Worm (Caenorhabditis elegans): ENCODE results near the gene F25E5.9.

DNA sequence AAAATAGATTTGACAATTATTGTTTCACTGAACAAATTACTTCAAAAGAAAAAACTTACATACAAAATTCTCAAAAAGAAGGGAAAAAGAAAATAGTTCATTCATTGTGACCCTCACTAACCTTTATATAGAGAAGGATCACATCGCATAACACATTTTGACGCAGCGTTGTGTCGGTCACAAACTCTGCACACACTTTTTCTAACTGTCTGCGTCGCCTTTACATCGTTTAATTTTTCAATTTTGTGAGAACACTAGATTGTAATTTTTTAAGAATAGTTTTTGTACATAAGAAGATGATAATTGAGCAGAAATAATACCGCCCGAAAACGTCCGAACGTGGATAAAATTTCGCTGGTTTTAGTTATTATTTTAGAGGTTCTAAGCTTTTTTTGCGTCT, 43.2 kb upstream of the F25E5.9 start, which contains the start of gene C18B10.6:
- TF ChIP-seq lin-39 (tag; optimal IDR thresholded peaks at IDR 0.05) (no peak), nhr-76 (tag; optimal IDR thresholded peaks at IDR 0.05) (no peak), ets-5 (GFP tag; IDR thresholded peaks at IDR 0.05) (no peak), blmp-1 (tag; optimal IDR thresholded peaks at IDR 0.05) (no peak), nhr-85 (tag) (no peak), unc-130 (tag; optimal IDR thresholded peaks at IDR 0.05) (no peak), dpl-1 (GFP tag; optimal IDR thresholded peaks at IDR 0.05) (no peak), aly-2 (tag; optimal IDR thresholded peaks at IDR 0.05) (no peak), isw-1 (GFP tag; IDR thresholded peaks at IDR 0.05) (no peak), ceh-82 (tag; optimal IDR thresholded peaks at IDR 0.05) (no peak), elt-2 (tag; optimal IDR thresholded peaks at IDR 0.05) (no peak), tbx-2 (tag; optimal IDR thresholded peaks at IDR 0.05) (no peak), lin-35 (GFP tag; optimal IDR thresholded peaks at IDR 0.05) (no peak), efl-3 (GFP tag; optimal IDR thresholded peaks at IDR 0.05) (no peak)
